Worm (Caenorhabditis elegans): ENCODE data around the gene R09D1.12.

DNA sequence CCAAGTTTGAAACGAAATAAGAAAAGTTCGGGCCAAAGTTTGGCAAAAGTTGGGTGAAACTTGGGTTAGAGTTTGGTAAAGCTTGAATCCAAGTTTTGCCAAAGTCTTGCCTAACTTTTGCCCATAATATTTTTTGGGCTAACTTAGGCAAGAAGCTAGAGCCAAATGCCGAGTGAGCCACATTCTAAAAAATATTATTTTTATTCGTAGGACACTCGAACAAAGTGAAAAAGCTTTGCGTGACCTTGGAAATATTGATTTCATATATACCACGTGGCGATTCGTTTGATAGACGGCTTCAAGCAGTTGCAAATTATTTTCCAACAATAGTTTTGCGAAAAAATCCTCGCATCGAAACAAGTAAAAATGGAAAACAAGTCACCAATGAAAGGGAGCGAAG lies 48.2 kb downstream of the R09D1.12 start, which contains the start of gene Y51B9A.5:
- TF ChIP-seq nhr-77 (tag; optimal IDR thresholded peaks at IDR 0.05) (no peak), aly-2 (tag; optimal IDR thresholded peaks at IDR 0.05) (no peak), pha-4 (tag; optimal IDR thresholded peaks at IDR 0.05) (no peak), nhr-25 (tag; optimal IDR thresholded peaks at IDR 0.05) (no peak), skn-1 (tag; optimal IDR thresholded peaks at IDR 0.05) (no peak), snpc-4 (tag; optimal IDR thresholded peaks at IDR 0.05) (no peak), mdl-1 (tag; optimal IDR thresholded peaks at IDR 0.05) (no peak)
